Fruit fly (Drosophila melanogaster) Kc167 (cell line): ENCODE measurements around the gene CG10194.

Experiments used
- Myc ChIP-seq: fragments of >200 bp; optimal IDR thresholded peaks from 2 replicates; lab custom pipeline; 2017; ENCODE audit warnings: missing external identifiers
- Sin3A ChIP-seq: fragments of >200 bp; optimal IDR thresholded peaks from 2 replicates; lab custom pipeline; 2018; ENCODE audit warnings: missing external identifiers
- h ChIP-seq: fragments of >200 bp; optimal IDR thresholded peaks from 3 replicates; lab custom pipeline; 2018; ENCODE audit warnings: missing external identifiers
- insv ChIP-seq: fragments of >200 bp; optimal IDR thresholded peaks from 3 replicates; lab custom pipeline; 2018; ENCODE audit warnings: missing external identifiers
- psq ChIP-seq: fragments of >200 bp; optimal IDR thresholded peaks from 2 replicates; lab custom pipeline; 2017; ENCODE audit warnings: missing external identifiers
- ttk ChIP-seq: sonication (Bioruptor generic); optimal IDR thresholded peaks from 2 replicates; lab custom pipeline; 2017; ENCODE audit warnings: missing external identifiers

The CG10194 gene

DNA sequence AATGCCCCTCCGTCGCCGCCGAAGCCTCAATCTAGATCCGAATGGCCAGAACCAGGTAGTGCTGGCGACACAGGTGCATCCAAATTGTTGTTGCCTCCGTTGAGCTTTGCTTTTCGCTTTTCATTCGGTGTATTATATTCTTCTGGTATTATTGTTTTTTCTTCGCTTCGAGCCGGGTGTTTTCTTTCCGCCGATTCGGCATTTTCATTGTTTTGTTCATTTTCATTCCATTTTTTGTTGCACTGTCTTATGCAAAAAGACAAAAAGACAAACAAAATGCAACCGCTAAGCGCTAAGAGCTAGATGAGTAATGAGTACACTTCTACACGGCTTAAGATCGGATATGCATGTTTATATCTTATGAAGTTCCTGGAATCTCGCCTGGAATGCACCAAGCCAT, 17.6 kb downstream of the CG10194 start:
- TF ChIP-seq psq (lab: Kevin White, UChicago) (no peak), Sin3A (no peak), insv (lab: Kevin White, UChicago) (no peak), ttk (lab: Kevin White, UChicago) (no peak), h (no peak), Myc (lab: Kevin White, UChicago) (no peak)

DNA sequence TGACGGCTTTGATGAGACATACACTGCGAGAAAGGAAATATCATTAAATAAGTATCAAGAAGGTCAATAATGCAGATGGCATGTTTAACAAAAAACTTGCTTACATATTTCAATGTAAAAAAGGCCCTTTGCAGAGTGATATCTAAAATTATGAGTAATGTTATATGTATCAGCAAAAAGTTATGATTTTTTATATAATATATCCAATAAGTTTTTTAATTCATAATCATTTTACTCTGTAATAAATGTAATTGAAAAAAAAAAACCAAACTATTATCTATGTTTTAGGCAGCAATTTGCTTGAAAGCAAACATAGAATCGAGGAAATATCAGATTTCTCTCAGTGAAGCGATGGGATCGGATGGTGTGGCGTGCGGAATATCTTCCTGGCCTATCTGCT, 20.2 kb downstream of the CG10194 start:
- TF ChIP-seq h, result no peak
- TF ChIP-seq insv (lab: Kevin White, UChicago), result no peak
- no peak for TF ChIP-seq psq (lab: Kevin White, UChicago)
- TF ChIP-seq Myc (lab: Kevin White, UChicago), result no peak
- no peak for TF ChIP-seq ttk (lab: Kevin White, UChicago)
- TF ChIP-seq Sin3A, result no peak

DNA sequence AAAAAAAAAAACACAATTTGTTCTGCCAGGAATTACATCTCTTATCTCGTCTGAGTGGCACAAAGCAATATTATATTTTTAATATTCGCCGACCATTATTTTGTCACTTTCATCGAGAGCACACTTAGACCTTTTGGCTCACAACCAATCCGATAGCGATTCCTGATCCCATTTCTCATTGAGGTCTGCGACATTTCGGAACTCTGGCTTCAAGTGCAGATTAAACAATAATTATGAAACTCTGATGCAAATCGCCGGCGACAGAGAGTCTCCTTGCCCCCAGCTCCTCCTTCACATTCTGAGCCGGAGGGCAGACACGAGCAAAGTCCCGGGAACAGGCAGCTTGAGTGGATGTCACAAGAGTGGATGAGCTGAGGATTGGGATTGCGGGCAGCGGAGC, 20.8 kb downstream of the CG10194 start:
- no peak for TF ChIP-seq Myc (lab: Kevin White, UChicago)
- TF ChIP-seq insv (lab: Kevin White, UChicago), result no peak
- TF ChIP-seq ttk (lab: Kevin White, UChicago), result no peak
- TF ChIP-seq h, result no peak
- TF ChIP-seq psq (lab: Kevin White, UChicago), result no peak
- TF ChIP-seq Sin3A, result no peak

DNA sequence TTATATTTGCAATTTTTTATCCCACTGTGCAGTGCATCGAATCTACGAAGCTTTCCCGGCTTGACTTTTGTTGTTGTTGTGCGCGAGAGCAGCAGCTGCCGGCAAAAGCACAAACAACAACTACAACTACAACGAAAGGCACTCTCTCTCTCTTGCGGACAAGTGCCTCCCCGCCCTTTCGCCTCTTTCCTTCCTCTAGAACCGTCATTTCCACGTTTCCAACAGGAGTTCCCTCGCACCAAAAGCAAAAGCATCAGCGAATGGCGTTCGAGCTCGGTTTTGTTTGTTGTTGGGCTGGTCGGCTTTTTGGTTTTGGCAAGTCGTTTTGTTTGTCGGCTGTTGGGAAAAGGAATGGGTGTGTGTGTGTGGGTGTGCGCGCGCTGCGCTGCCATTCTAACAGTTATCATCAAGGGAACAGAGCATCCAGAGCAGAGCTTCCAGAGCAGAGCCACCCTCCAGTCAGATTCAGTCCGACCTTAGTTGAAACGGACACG, 26.0 kb downstream of the CG10194 start, which contains the start of gene tj:
Gene tj, plus strand, starts transcription at position 444 of the 494 bp plus-strand sequence.
- no peak for TF ChIP-seq Myc (lab: Kevin White, UChicago)
- no peak for TF ChIP-seq Sin3A
- TF ChIP-seq h, result no peak
- TF ChIP-seq insv (lab: Kevin White, UChicago), result no peak
- no peak for TF ChIP-seq psq (lab: Kevin White, UChicago)
- no peak for TF ChIP-seq ttk (lab: Kevin White, UChicago)

DNA sequence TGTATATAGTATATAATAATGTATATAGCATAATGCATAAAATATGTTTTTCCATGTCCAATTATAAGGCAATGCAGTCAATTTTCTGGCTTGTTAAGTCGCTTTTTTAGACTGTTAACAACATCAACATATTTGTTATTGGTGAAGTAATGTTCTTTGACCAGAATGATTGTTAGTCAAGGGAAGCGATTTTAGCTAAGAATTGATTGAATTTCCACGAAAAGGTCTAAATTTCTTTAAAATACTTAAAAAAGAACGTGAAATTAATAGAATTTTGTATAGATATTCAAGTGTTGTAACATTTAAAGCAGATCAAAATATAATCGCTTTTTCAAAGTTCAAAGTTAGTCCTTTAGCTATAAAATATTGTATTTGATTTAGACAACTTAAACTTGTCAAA, 26.5 kb downstream of the CG10194 start:
- TF ChIP-seq ttk (lab: Kevin White, UChicago), result no peak
- TF ChIP-seq psq (lab: Kevin White, UChicago), result no peak
- no peak for TF ChIP-seq h
- TF ChIP-seq Myc (lab: Kevin White, UChicago), result no peak
- TF ChIP-seq insv (lab: Kevin White, UChicago), result no peak
- TF ChIP-seq Sin3A, result no peak

DNA sequence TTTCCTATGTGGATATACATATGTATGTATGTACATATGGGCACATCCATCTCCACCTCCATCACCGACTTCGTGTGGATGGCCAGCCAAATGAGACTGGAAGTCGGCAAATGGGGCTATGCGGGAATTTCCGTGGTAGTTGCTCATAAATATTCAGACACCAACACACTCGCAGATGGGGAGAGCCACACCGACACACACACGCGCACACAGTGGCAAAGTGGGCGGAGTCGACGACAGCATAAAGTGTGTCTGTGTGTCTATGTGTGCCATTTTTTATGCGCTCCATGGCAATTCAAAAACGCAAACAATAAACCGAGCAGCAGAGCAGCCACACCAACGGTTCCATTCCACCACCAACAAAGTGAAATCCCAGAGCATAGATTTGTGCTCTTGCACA, 27.0 kb downstream of the CG10194 start:
- TF ChIP-seq h (no peak), Sin3A (no peak), insv (lab: Kevin White, UChicago) (no peak), psq (lab: Kevin White, UChicago) (no peak), ttk (lab: Kevin White, UChicago) (no peak), Myc (lab: Kevin White, UChicago) (no peak)

DNA sequence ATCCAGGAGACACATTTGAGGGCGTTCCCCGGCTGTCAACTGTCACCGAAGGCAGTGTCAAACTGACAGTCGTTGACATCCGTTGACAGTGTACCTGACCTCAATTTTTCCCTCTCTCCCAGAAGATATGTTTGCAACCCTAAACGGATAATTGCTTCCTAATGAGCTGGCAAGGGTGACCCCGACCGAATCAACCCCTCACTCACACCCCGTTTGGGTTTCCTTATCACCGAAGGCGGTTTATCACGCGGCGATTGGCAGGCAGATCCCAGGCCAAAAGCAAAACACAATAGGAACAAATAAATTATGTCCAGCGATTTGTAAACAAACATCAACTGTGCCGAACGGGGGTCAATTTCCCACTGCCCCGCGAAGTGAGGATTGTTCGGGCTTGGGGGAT, 30.5 kb downstream of the CG10194 start:
- no peak for TF ChIP-seq ttk (lab: Kevin White, UChicago)

DNA sequence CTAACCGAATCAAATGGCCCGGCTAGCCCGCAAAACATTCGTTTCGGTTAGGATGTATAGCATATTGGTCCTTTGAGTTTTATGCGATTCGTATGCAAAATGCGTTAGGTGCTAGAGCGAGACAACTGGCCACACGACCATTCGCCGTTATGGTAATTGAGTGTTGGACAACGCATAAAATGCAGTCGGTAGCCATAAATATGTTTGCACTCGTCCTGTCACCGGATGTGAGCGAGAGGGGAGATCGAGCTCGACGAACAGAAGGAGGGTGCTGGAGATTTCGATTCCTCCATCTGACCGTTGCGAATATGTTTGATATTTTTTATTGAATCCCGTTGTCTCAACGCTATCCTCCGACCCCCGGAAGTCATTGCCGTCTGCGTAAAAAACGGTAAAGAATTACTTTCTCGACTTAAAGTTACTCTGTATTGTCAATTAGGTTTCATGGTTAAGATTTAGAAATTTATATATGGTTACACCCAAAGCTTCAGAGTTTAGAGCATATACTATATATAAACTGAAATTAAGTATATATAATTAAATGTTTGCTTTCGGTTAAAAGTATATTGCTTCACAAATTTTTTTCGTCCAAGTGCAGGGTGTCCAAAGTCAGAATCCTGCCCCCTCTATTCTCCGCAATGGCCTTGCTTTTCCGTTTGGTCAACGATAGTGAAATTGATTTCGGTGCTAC, 31.9 kb downstream of the CG10194 start:
- no peak for TF ChIP-seq h
- no peak for TF ChIP-seq Sin3A
- no peak for TF ChIP-seq Myc (lab: Kevin White, UChicago)
- TF ChIP-seq insv (lab: Kevin White, UChicago), result no peak
- no peak for TF ChIP-seq ttk (lab: Kevin White, UChicago)
- TF ChIP-seq psq (lab: Kevin White, UChicago), result no peak

DNA sequence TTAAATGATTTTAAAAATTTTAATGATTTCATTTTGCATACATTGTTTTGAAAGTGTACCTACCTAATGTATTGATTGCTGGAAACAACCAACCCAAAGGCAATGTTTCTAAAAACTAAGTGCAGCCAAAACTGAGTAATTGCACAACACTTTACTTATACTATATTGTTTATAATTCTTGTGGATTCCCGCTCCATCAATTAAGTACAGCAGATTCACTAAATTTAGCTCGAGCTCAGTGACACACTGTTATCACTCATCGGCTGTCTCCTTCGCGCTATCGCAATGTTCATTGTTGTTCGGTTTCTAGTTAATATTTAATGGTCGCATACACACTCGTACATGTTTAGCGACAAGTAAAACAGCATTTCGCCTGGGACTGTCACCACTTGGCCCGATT, 34.2 kb downstream of the CG10194 start:
- TF ChIP-seq psq (lab: Kevin White, UChicago) (no peak), Sin3A (no peak), insv (lab: Kevin White, UChicago) (no peak), ttk (lab: Kevin White, UChicago) (no peak), h (no peak), Myc (lab: Kevin White, UChicago) (no peak)

dm6 chr2L:19455209-19455608, 34.7 kb downstream of the CG10194 start:
- TF ChIP-seq ttk (lab: Kevin White, UChicago), result no peak
- no peak for TF ChIP-seq Myc (lab: Kevin White, UChicago)
- no peak for TF ChIP-seq Sin3A
- TF ChIP-seq h, result no peak
- no peak for TF ChIP-seq psq (lab: Kevin White, UChicago)
- no peak for TF ChIP-seq insv (lab: Kevin White, UChicago)

DNA sequence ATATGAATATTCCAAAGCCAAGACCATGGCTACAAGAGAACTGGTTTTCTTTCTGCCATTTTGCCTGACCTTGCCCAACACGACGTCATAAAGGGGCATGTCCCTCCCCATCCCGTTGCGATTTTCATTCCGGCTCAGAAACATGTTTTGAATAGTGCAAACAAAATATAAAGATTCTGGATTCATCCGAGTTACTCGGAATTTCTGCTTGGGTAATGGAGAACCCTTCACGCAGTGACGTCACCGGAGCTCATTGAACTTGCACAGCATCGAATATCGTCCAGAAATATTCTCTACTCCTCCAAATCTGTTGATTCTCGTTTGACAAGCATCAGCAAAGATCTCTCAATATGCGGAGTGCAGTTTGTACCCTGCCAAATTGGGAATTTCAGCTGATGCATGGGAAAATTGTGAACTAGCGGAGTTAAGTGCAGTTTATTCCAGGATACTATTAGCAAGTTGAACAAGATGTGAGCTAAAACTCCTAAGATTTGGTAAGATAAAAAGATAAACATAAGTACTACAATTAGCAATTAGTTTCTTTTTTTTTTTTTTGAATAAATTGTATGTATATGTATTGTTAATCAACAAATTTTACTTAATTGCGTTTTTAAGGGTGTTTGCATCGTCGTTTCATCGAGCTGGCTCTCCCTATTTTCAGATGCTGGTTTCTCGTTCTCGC, 35.7 kb downstream of the CG10194 start, which contains the start of gene CG10026:
Gene CG10026, plus strand, starts transcription at position 187 of the 682 bp plus-strand sequence.
- no peak for TF ChIP-seq h
- no peak for TF ChIP-seq ttk (lab: Kevin White, UChicago)
- TF ChIP-seq insv (lab: Kevin White, UChicago), result no peak
- TF ChIP-seq Sin3A, result no peak
- TF ChIP-seq Myc (lab: Kevin White, UChicago), result no peak
- TF ChIP-seq psq (lab: Kevin White, UChicago), result no peak

DNA sequence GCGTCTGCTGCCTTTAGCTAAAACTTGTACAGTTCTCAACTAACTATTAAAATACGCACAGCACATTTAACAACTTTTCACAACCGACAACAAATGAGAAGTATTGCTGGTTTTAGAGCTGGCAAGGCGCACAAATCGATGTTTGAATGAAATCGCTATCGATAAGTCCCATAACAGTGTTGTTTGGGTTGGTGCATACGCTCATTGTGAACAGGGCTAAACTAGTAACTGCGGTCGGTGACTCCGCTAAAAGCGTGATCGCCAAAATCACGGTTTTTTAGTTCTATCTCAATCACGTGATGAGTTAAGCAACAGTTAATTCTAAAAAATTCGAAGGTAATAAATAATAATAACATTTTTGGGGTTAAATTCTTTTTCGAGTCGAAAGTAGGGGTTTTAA, 36.5 kb downstream of the CG10194 start, which contains the start of gene Top2:
Gene Top2, minus strand, starts transcription at position 110 of the 400 bp plus-strand sequence.
- TF ChIP-seq ttk (lab: Kevin White, UChicago), result no peak
- no peak for TF ChIP-seq psq (lab: Kevin White, UChicago)
- no peak for TF ChIP-seq Myc (lab: Kevin White, UChicago)
- TF ChIP-seq insv (lab: Kevin White, UChicago), result no peak
- TF ChIP-seq Sin3A, result no peak
- no peak for TF ChIP-seq h
